Fruit fly (Drosophila melanogaster): ENCODE results near the gene CG34377.

Gene CG34377

dm6 chr3R:22328665-22329350 is 4.9 kb upstream of the CG34377 start, which contains the start of gene CG7080 (continued):
- TF ChIP-seq CG5245 (GFP tag; optimal IDR thresholded peaks at IDR 0.05) (no peak), ems (GFP tag; optimal IDR thresholded peaks at IDR 0.05) (no peak), Ada2b (GFP tag; IDR thresholded peaks at IDR 0.05) (peak; percentile 27; the same call in 1 of the 2 replicates), CG4404 (GFP tag; IDR thresholded peaks at IDR 0.05) (no peak), CG11247 (GFP tag; IDR thresholded peaks at IDR 0.05) (no peak), Hsf (GFP tag; optimal IDR thresholded peaks at IDR 0.05) (no peak), Hr3 (GFP tag; optimal IDR thresholded peaks at IDR 0.05) (no peak), chif (GFP tag; optimal IDR thresholded peaks at IDR 0.05) (no peak), CoRest (tag; optimal IDR thresholded peaks at IDR 0.05) (peak; percentile 22), fd3F (GFP tag; optimal IDR thresholded peaks at IDR 0.05) (no peak), zfh2 (GFP tag; optimal IDR thresholded peaks at IDR 0.05) (no peak), CG4282 (GFP tag; optimal IDR thresholded peaks at IDR 0.05) (no peak), tna (GFP tag; IDR thresholded peaks at IDR 0.05; ENCODE audit: partially characterized antibody) (no peak), insv (GFP tag; optimal IDR thresholded peaks at IDR 0.05) (no peak), luna (GFP tag; optimal IDR thresholded peaks at IDR 0.05) (no peak), zen2 (GFP tag; IDR thresholded peaks at IDR 0.05; ENCODE audit: partially characterized antibody) (no peak), ap (GFP tag; IDR thresholded peaks at IDR 0.05) (no peak), CG18011 (GFP tag; optimal IDR thresholded peaks at IDR 0.05) (no peak), Atf6 (GFP tag; IDR thresholded peaks at IDR 0.05) (no peak; the same call in 1 of the 2 replicates), CG15073 (GFP tag; optimal IDR thresholded peaks at IDR 0.05) (no peak), CG14441 (GFP tag; IDR thresholded peaks at IDR 0.05) (peak; percentile 29; the same call in 1 of the 2 replicates), pan (optimal IDR thresholded peaks at IDR 0.05) (no peak), pan (GFP tag; optimal IDR thresholded peaks at IDR 0.05 in 1 of 2, IDR thresholded peaks at IDR 0.05 in 1 of 2) (peak in 1 of 2 experiments; percentile 15), CG9437 (GFP tag; optimal IDR thresholded peaks at IDR 0.05) (no peak), ranshi (GFP tag; IDR thresholded peaks at IDR 0.05) (no peak), rib (GFP tag; IDR thresholded peaks at IDR 0.05) (no peak), Dp (GFP tag; optimal IDR thresholded peaks at IDR 0.05) (no peak), nau (GFP tag; optimal IDR thresholded peaks at IDR 0.05) (peak; percentile 1), CG7839 (tag; optimal IDR thresholded peaks at IDR 0.05) (peak; percentile 27), az2 (GFP tag; optimal IDR thresholded peaks at IDR 0.05) (no peak), gsb-n (tag; optimal IDR thresholded peaks at IDR 0.05) (no peak), lmd (GFP tag; IDR thresholded peaks at IDR 0.05) (peak; percentile 31; the same call in 1 of the 2 replicates), CG5953 (GFP tag; IDR thresholded peaks at IDR 0.05) (no peak), CG7372 (GFP tag; IDR thresholded peaks at IDR 0.05) (no peak), Oli (tag; optimal IDR thresholded peaks at IDR 0.05) (peak; percentile 37), gem (tag; optimal IDR thresholded peaks at IDR 0.05) (peak; percentile 66), cg (GFP tag; optimal IDR thresholded peaks at IDR 0.05) (no peak), ro (GFP tag; IDR thresholded peaks at IDR 0.05) (no peak), knrl (GFP tag; IDR thresholded peaks at IDR 0.05; ENCODE audit: partially characterized antibody) (no peak), CG18764 (GFP tag; optimal IDR thresholded peaks at IDR 0.05) (no peak), zf30C (GFP tag; optimal IDR thresholded peaks at IDR 0.05) (no peak), Jarid2 (GFP tag; optimal IDR thresholded peaks at IDR 0.05) (no peak), NC2α (GFP tag; optimal IDR thresholded peaks at IDR 0.05) (no peak), CG16863 (GFP tag; optimal IDR thresholded peaks at IDR 0.05) (no peak), CG30431 (GFP tag; optimal IDR thresholded peaks at IDR 0.05) (no peak), Neu2 (GFP tag; optimal IDR thresholded peaks at IDR 0.05; ENCODE audit: borderline replicate concordance) (no peak), Usf (GFP tag; optimal IDR thresholded peaks at IDR 0.05) (no peak), CG4328 (GFP tag; optimal IDR thresholded peaks at IDR 0.05) (no peak), sqz (GFP tag; optimal IDR thresholded peaks at IDR 0.05) (no peak), CG6689 (GFP tag; IDR thresholded peaks at IDR 0.05) (0 out of 2 replicates have a peak, but pooled peaks have one; percentile 25)
